Fruit fly (Drosophila melanogaster): ENCODE data around the gene CG3165.

DNA sequence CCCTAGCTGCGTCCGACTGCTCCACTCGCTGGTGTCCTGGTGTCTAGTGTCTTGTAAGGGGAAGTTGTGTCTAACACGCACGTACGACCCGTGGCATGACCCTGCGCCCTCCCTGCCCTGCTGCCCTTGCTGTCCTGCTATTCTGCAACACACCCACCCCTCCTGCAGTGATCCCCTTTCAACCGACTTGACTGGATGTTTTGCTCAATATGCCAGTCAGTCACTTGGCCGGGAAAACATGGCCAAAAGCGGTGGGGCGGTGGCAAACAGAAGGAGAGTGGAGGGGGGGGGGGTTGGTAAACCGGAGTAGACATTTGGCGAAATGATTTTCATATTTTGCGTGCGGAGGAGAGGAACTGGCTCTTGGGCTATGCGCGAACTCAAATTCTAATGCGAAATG, 46.3 kb upstream of the CG3165 start:
- TF ChIP-seq tai (GFP tag; optimal IDR thresholded peaks at IDR 0.05) (no peak), h (GFP tag; optimal IDR thresholded peaks at IDR 0.05) (no peak), pan (optimal IDR thresholded peaks at IDR 0.05) (no peak), jim (GFP tag; optimal IDR thresholded peaks at IDR 0.05) (no peak)

All from whole organism, wandering third instar larva.